Worm (Caenorhabditis elegans) whole organism, midembryonic: Measurements from ENCODE around the gene dyrb-1.

ENCODE experiments used
- T22C8.4 ChIP-seq: fragments of 200-800 bp; sonication (Bioruptor generic); IDR thresholded peaks from 2 replicates; pipeline ENCODE4 v1.3.6; 2022; ENCODE audit warnings: missing genetic modification characterization, missing compliant biosample characterization
- cog-1 ChIP-seq: sonication (generic microtip); optimal IDR thresholded peaks from 2 replicates; lab custom pipeline; 2016; ENCODE audit warnings: missing genetic modification characterization, missing compliant biosample characterization
- flt-1 ChIP-seq: fragments of 200-800 bp; sonication (Bioruptor generic); IDR thresholded peaks from 2 replicates; pipeline ENCODE4 v1.3.6; 2022; ENCODE audit warnings: missing genetic modification characterization, missing compliant biosample characterization
- klf-2 ChIP-seq: fragments of 200-800 bp; sonication (Bioruptor generic); conservative IDR thresholded peaks from 2 replicates; pipeline ENCODE4 v1.3.6; 2022; ENCODE audit warnings: missing genetic modification reagents, missing genetic modification characterization, missing compliant biosample characterization
- med-1 ChIP-seq: sonication (generic microtip); optimal IDR thresholded peaks from 2 replicates; lab custom pipeline; 2017; ENCODE audit warnings: missing genetic modification characterization, mild to moderate bottlenecking, missing compliant biosample characterization, antibody characterized with exemption, missing genetic modification reagents; ENCODE audit not compliant: insufficient read depth
- ref-1 ChIP-seq: fragments of 200-800 bp; sonication (Bioruptor generic); conservative IDR thresholded peaks from 2 replicates; pipeline ENCODE4 v1.3.6; 2022; ENCODE audit warnings: missing genetic modification reagents, missing genetic modification characterization, missing compliant biosample characterization
- tab-1 ChIP-seq: fragments of 200-800 bp; sonication (Bioruptor generic); IDR thresholded peaks from 2 replicates; pipeline ENCODE4 v1.3.6; 2022; ENCODE audit warnings: missing genetic modification characterization, missing compliant biosample characterization
- ztf-23 ChIP-seq: fragments of 200-800 bp; sonication (Bioruptor generic); IDR thresholded peaks from 2 replicates; pipeline ENCODE4 v1.3.6; 2022; ENCODE audit warnings: missing genetic modification reagents, missing genetic modification characterization, missing compliant biosample characterization
- ztf-29 ChIP-seq: fragments of 200-800 bp; sonication (Bioruptor generic); IDR thresholded peaks from 2 replicates; pipeline ENCODE4 v1.3.6; 2022; ENCODE audit warnings: missing genetic modification reagents, missing genetic modification characterization, missing compliant biosample characterization

DNA sequence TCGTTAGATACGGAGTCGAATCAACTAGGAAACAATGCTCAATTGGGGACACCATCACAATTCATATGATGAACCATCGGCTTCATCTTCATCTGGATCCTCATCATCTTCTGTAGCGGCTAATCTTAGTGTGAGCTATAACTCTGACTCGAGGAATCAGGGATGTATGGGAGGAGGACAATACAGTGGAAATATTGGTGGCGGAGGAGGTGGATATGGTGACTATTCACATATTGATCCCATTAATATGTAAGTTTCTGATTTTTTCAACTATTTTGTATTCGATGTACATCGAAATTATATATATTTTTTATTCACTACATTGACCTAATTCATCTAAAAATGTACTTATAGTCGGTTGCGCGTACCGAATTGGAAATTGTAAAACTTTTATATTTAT lies 20.4 kb upstream of the dyrb-1 start:
- TF ChIP-seq ref-1 (GFP tag; lab: Robert Waterston, UW) (no peak), cog-1 (tag; lab: Kevin White, UChicago) (no peak), T22C8.4 (GFP tag; lab: Robert Waterston, UW) (no peak), flt-1 (no peak), med-1 (GFP tag; lab: Kevin White, UChicago) (no peak), tab-1 (GFP tag; lab: Robert Waterston, UW) (no peak), ztf-29 (GFP tag; lab: Robert Waterston, UW) (no peak), ztf-23 (GFP tag; lab: Robert Waterston, UW) (no peak), klf-2 (GFP tag; lab: Robert Waterston, UW) (no peak)
